Worm (Caenorhabditis elegans): ENCODE results near the gene C05C8.1.

Gene C05C8.1

DNA sequence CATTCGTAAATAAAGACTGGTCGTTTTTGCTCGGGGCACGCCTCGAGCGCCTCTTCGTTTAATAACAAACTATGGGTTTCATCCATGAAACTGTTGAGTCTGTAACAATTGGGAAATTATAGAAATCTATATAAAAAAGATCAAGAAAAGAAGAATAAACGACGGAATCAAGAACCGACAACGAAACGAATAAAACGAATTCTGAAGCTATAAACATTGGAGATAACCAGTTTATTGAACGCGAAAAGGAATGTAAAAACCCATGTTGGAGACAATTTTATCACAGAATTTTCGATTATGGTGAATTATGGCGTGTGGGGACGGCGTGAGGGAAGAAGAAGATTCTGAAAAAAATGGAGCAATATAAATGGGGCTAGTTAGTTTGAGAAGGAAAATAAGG lies 24.8 kb upstream of the C05C8.1 start, which contains the start of gene soap-1:
Gene soap-1 (minus strand): TSS at position 101 of the 400 bp plus-strand sequence.
- TF ChIP-seq mab-5 (tag; optimal IDR thresholded peaks at IDR 0.05) (no peak), nhr-12 (tag; optimal IDR thresholded peaks at IDR 0.05) (no peak), unc-120 (tag; optimal IDR thresholded peaks at IDR 0.05; ENCODE audit: poor library complexity, severe bottlenecking) (no peak), nhr-28 (tag; optimal IDR thresholded peaks at IDR 0.05) (no peak), unc-62 (GFP tag; optimal IDR thresholded peaks at IDR 0.05) (no peak), unc-39 (tag; optimal IDR thresholded peaks at IDR 0.05) (no peak)

DNA sequence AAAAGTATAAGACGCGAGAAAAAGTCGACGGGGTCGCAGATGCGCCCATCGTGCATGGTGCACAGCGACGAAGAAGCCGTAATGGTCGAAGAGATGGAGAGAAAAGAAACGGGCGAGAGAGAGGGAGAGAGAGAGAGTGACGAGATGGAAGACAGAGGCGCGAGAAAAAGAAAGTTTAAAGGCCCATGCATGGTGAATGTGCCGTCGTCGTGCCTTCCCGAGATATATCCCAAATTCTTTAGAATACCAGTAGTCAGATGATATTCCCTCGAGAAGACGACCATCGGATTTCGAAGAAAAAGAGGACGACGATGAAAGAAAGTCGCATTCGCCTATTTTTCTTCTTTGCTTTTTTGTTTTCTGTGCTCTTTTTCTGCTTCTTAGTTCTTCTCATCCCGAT lies 23.6 kb upstream of the C05C8.1 start:
- TF ChIP-seq M03D4.4 (tag; optimal IDR thresholded peaks at IDR 0.05) (no peak), flh-1 (GFP tag; optimal IDR thresholded peaks at IDR 0.05) (no peak), mep-1 (tag; optimal IDR thresholded peaks at IDR 0.05) (no peak), sem-2 (GFP tag; optimal IDR thresholded peaks at IDR 0.05) (no peak), elt-1 (tag; optimal IDR thresholded peaks at IDR 0.05; ENCODE audit: borderline replicate concordance, insufficient read depth) (no peak), nhr-76 (tag; optimal IDR thresholded peaks at IDR 0.05) (no peak), elt-3 (tag; optimal IDR thresholded peaks at IDR 0.05) (no peak), blmp-1 (tag; optimal IDR thresholded peaks at IDR 0.05) (no peak), hlh-1 (tag; optimal IDR thresholded peaks at IDR 0.05) (no peak), lin-13 (tag; optimal IDR thresholded peaks at IDR 0.05) (no peak), unc-39 (tag; optimal IDR thresholded peaks at IDR 0.05) (no peak), sptf-1 (tag; optimal IDR thresholded peaks at IDR 0.05) (no peak), tbx-8 (GFP tag; optimal IDR thresholded peaks at IDR 0.05) (no peak), nhr-2 (tag; optimal IDR thresholded peaks at IDR 0.05) (no peak), bed-3 (GFP tag; optimal IDR thresholded peaks at IDR 0.05) (no peak), ces-1 (GFP tag; optimal IDR thresholded peaks at IDR 0.05) (no peak), lin-32 (GFP tag; optimal IDR thresholded peaks at IDR 0.05) (no peak), mab-5 (tag; optimal IDR thresholded peaks at IDR 0.05) (no peak), cnd-1 (tag; optimal IDR thresholded peaks at IDR 0.05) (no peak), drap-1 (GFP tag; optimal IDR thresholded peaks at IDR 0.05) (no peak)

DNA sequence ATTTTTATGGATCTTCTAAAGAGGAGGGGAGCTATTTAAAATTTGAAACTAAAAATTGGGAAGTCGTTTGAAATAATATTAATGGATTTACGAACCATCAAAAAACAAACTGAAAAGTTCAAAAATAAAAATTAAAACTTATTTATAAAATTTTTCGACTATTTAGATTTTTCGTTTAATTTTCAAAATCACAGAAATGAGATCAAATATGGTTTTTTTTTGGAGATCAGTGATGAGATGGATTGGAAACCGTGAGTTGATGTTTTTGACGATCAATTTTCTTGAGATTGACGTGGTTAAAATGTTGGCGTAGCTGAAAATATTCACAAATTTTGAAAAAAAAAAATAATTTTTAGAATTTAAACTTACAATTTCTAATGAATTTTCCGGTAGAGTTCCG lies 20.6 kb upstream of the C05C8.1 start, which contains the start of gene C13F10.5:
Gene C13F10.5 (minus strand): TSS at position 101 of the 400 bp plus-strand sequence.
- TF ChIP-seq ceh-39 (tag; optimal IDR thresholded peaks at IDR 0.05) (no peak), nhr-28 (tag; optimal IDR thresholded peaks at IDR 0.05) (no peak), unc-120 (tag; optimal IDR thresholded peaks at IDR 0.05; ENCODE audit: poor library complexity, severe bottlenecking) (no peak), nhr-237 (tag; optimal IDR thresholded peaks at IDR 0.05) (no peak), ceh-43 (GFP tag; optimal IDR thresholded peaks at IDR 0.05) (no peak), nhr-12 (tag; optimal IDR thresholded peaks at IDR 0.05) (no peak), bed-3 (GFP tag; optimal IDR thresholded peaks at IDR 0.05) (no peak), nhr-76 (tag; optimal IDR thresholded peaks at IDR 0.05) (no peak), unc-62 (GFP tag; optimal IDR thresholded peaks at IDR 0.05) (no peak), ham-2 (GFP tag; optimal IDR thresholded peaks at IDR 0.05) (no peak), drap-1 (GFP tag; optimal IDR thresholded peaks at IDR 0.05) (no peak), elt-1 (tag; optimal IDR thresholded peaks at IDR 0.05; ENCODE audit: borderline replicate concordance, insufficient read depth) (no peak), ceh-83 (GFP tag; optimal IDR thresholded peaks at IDR 0.05) (no peak), sem-2 (GFP tag; optimal IDR thresholded peaks at IDR 0.05) (no peak), tbx-8 (GFP tag; optimal IDR thresholded peaks at IDR 0.05) (no peak), sptf-1 (tag; optimal IDR thresholded peaks at IDR 0.05) (no peak), blmp-1 (tag; optimal IDR thresholded peaks at IDR 0.05) (no peak), lin-13 (tag; optimal IDR thresholded peaks at IDR 0.05) (no peak), ces-1 (GFP tag; optimal IDR thresholded peaks at IDR 0.05) (no peak), cnd-1 (tag; optimal IDR thresholded peaks at IDR 0.05) (no peak)

DNA sequence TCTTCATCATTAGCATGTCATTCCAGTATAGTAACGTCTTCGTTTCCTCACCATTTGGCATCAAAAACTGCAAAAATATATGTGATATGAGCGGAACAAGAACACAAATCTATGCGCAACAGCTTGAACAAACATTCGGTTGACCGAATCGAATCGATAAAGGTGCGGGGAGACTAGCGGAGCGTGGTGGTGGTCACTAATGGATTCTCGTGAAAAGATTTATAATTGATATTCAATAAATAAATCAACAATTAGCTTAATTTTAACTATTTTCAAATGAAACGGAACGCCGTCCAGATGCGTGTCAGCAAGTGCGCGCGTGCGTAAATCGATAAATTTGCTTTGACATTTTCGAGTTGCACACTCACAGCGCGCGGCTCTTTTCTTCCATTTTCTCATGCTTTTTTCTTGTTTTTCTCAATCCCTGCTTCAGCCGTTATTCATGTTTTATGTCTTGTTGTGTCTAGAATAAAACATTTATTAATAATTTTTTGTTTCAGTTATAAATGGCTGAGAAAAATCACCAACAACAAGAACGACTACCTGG lies 18.5 kb upstream of the C05C8.1 start, which contains the start of the genes C13F10.8, C13F10.6 and kxd-1:
Gene C13F10.8 (minus strand): TSS at position 51 of the 547 bp plus-strand sequence.
Gene C13F10.6 (minus strand): TSS at position 67 of the 547 bp plus-strand sequence.
Gene kxd-1 (plus strand): TSS at position 497 of the 547 bp plus-strand sequence.
- TF ChIP-seq flh-1 (GFP tag; optimal IDR thresholded peaks at IDR 0.05) (no peak), mep-1 (tag; optimal IDR thresholded peaks at IDR 0.05) (peak; percentile 15), zip-8 (tag; optimal IDR thresholded peaks at IDR 0.05) (no peak), unc-120 (tag; optimal IDR thresholded peaks at IDR 0.05; ENCODE audit: poor library complexity, severe bottlenecking) (no peak), ztf-11 (tag; optimal IDR thresholded peaks at IDR 0.05) (no peak)

All from whole organism, mixed stage, embryonic.